Worm (Caenorhabditis elegans): Measurements from ENCODE around the gene unc-69.
A peak's percentile ranks its signal among the peaks of the same experiment; 100 is the strongest.

Gene unc-69

DNA sequence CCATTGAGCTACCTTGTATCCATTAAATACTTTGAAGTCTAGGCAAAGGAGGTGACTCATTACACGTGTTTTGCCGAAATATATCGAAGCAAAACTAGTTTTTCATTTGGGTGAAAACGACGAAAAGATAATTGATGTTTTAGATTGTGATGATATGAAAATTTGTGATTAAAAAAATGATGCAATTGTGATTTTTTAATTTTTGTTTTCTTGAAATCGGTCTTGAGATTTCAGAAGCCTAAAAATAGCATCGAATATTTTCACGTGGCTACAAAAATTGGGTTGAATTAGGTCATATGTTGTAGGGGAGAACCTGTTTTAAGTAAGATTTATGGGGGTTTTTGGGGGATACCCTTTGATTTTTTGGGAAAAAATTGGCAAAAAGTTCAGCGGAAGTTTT lies 28.2 kb upstream of the unc-69 start (continued):
- no peak for TF ChIP-seq unc-30 (tag; optimal IDR thresholded peaks at IDR 0.05)

DNA sequence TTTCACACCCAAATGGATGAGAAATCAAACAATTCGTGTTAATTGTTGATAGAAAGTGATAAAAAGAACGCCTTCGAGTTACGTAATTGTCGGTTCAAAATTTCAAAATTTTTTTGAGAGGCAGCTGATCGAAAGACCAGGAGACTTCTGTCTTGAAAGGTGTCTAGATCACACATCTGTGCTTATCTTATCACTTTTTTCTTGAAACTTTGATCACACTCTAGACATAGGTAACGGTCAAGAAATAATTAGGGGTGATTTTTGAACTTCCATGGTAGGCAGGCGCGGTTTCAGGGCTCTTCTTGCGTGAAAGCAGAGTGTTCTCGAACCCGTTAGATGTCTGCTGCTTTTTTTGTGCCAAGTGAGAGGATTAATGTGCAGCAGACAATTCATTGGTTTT lies 25.4 kb upstream of the unc-69 start:
- TF ChIP-seq nhr-47 (tag; optimal IDR thresholded peaks at IDR 0.05) (no peak), nhr-85 (tag) (peak; percentile 72), nhr-84 (tag; optimal IDR thresholded peaks at IDR 0.05) (no peak), elt-3 (tag; optimal IDR thresholded peaks at IDR 0.05) (peak in 2 of 6 experiments; percentile 32 to 78)

DNA sequence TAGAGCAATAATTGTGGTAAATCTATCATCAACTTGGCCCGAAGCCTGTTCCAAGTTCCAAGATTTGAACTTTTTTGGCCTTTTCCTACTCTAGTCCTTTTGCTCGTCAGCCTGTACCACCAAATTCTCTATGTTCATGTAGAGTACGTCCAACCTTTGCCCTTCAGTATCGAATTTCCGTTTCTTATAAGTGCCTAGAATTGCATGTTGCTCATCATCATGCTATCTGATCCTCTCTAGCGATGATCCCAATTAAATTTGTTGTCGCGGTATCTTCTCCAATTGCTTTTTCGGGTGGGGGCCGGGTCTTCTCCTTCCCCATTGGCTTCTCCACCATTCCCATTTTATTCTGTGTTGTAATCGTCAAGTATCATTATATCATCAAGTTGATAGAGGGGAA lies 24.8 kb upstream of the unc-69 start:
- no peak for TF ChIP-seq nhr-76 (tag; optimal IDR thresholded peaks at IDR 0.05)
- no peak for TF ChIP-seq lin-15B (tag; optimal IDR thresholded peaks at IDR 0.05)
- no peak for TF ChIP-seq fkh-8 (tag; optimal IDR thresholded peaks at IDR 0.05)
- TF ChIP-seq pax-3 (tag; optimal IDR thresholded peaks at IDR 0.05) = no peak
- TF ChIP-seq hlh-17 (GFP tag; optimal IDR thresholded peaks at IDR 0.05; ENCODE audit: borderline replicate concordance) = no peak
- no peak for TF ChIP-seq tbx-2 (tag; optimal IDR thresholded peaks at IDR 0.05)
- TF ChIP-seq nhr-28 (tag; optimal IDR thresholded peaks at IDR 0.05) = no peak

DNA sequence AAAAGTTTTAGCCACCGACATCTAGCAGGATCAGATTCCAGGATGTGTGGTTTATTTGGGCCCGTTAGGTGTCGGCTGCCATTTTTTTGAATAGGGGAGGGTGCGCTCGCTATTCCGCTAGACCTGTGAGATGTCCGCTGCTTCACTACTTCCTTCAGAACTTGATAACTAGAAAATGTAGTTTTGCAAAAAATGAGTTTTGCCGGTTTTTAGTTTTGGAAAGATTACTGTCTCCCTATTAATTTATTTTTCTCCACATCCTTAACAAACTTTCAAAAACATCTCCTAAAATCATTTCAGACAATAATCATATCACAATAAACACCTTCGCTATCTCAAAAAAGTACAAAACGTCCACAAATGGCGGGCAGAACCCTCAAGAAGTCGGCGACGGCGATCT lies 23.9 kb upstream of the unc-69 start, which contains the start of gene vglu-2:
TSS of gene vglu-2 (plus strand) at position 301 of the 400 bp plus-strand sequence.
- TF ChIP-seq jun-1 (tag; optimal IDR thresholded peaks at IDR 0.05) (no peak), vab-15 (tag; optimal IDR thresholded peaks at IDR 0.05) (no peak), nhr-11 (tag; optimal IDR thresholded peaks at IDR 0.05) (no peak), C16A3.4 (tag; optimal IDR thresholded peaks at IDR 0.05) (no peak), fkh-10 (GFP tag; optimal IDR thresholded peaks at IDR 0.05) (no peak), sup-37 (GFP tag; optimal IDR thresholded peaks at IDR 0.05) (no peak), ceh-90 (tag; optimal IDR thresholded peaks at IDR 0.05) (no peak), skn-1 (tag; optimal IDR thresholded peaks at IDR 0.05) (no peak), isw-1 (GFP tag; IDR thresholded peaks at IDR 0.05) (no peak), C34B4.2 (tag; optimal IDR thresholded peaks at IDR 0.05) (no peak), tbx-2 (tag; optimal IDR thresholded peaks at IDR 0.05) (no peak), tlp-1 (tag; optimal IDR thresholded peaks at IDR 0.05) (no peak), pqm-1 (tag; optimal IDR thresholded peaks at IDR 0.05) (no peak)

DNA sequence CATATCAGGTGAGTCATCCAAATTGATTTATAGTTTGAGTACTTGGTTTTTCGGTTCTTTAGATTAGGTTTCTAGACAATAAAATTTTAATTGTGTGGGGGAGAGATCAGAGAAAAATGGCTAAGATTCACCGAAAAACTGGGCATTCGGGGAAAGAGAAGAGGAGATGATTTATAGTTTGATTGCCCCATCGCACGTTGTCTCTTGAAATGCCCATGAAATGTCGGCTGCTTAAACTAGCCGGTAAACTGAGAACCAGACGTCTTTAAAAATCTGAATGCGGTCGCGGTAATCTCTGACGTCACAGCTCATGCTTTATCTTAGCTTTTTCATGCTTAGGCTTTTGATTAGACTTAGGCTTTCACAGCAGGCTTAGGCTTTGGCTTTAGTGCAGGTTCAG lies 21.8 kb upstream of the unc-69 start:
- TF ChIP-seq lin-15B (tag; optimal IDR thresholded peaks at IDR 0.05) (no peak), nhr-85 (tag) (peak; percentile 67), efl-3 (GFP tag; optimal IDR thresholded peaks at IDR 0.05) (no peak), elt-3 (tag; optimal IDR thresholded peaks at IDR 0.05) (peak in 1 of 6 experiments; percentile 5), xbp-1 (tag; optimal IDR thresholded peaks at IDR 0.05) (no peak)

DNA sequence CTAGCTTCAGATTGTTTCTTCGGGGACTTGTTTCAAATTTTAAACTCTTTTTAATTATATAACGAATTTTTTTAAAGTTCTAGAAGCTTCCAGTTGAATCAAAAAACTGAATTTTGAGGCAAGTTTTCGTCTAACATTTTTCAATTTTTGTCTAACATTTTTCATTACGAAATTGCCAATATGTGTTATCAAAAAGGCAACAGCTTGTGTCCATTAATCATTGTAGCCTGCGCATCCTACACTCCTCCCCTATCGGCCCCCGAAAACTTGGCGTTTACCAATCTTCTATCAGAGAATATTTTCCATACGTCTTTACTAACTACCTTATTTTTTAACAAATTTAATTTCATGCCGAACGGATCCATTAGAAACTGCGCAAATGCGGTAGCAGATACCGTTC lies 18.7 kb upstream of the unc-69 start, which contains the start of gene vglu-3:
TSS of gene vglu-3 (plus strand) at position 301 of the 400 bp plus-strand sequence.
- TF ChIP-seq C34B4.2 (tag; optimal IDR thresholded peaks at IDR 0.05) (no peak), unc-62 (GFP tag; optimal IDR thresholded peaks at IDR 0.05) (no peak)

DNA sequence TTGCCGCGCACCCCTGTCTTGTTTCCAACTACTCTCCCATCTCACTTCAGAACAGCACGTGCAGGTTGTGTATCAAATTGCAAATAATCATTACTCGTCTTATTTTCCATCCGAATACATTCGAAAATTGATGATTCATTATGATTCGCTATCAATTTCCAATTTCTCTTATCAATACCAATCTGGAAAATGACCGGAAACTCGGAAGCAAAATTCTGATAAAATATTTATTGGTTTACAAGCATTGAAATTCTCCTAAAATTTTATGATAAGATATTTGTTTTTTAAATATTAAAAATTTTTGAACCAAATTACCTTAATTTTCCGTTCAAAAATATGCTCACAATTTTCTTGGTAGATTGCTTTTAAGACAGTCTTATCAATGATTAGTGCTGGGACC lies 13.4 kb upstream of the unc-69 start:
- TF ChIP-seq nhr-19 (GFP tag; conservative IDR thresholded peaks at IDR 0.05) = no peak
- peak; percentile 76 for TF ChIP-seq elt-2 (tag; optimal IDR thresholded peaks at IDR 0.05)
- TF ChIP-seq efl-1 (optimal IDR thresholded peaks at IDR 0.05) = no peak
- TF ChIP-seq efl-1 (GFP tag; optimal IDR thresholded peaks at IDR 0.05 in 1 of 2) = peak in 1 of 2 experiments; percentile 18
- TF ChIP-seq dsc-1 (tag; optimal IDR thresholded peaks at IDR 0.05) = no peak
- TF ChIP-seq hlh-4 (tag; optimal IDR thresholded peaks at IDR 0.05) = no peak
- TF ChIP-seq snpc-4 (tag; optimal IDR thresholded peaks at IDR 0.05) = no peak
- no peak for TF ChIP-seq hlh-17 (GFP tag; optimal IDR thresholded peaks at IDR 0.05; ENCODE audit: borderline replicate concordance)
